Worm (Caenorhabditis elegans) whole organism, L4 larva: ENCODE data around the gene grk-1.
A peak's percentile ranks its signal among the peaks of the same experiment; 100 is the strongest.

Source experiments
- F37D6.2 ChIP-seq: sonication (generic microtip); optimal IDR thresholded peaks from 2 replicates; lab custom pipeline; 2016; ENCODE audit warnings: mild to moderate bottlenecking, missing genetic modification characterization, missing compliant biosample characterization
- T20F7.1 ChIP-seq: fragments of 200-800 bp; sonication (Bioruptor generic); optimal IDR thresholded peaks from 2 replicates; lab custom pipeline; 2018; ENCODE audit warnings: mild to moderate bottlenecking, missing genetic modification characterization, missing compliant biosample characterization
- T26A8.4 ChIP-seq: fragments of 200-800 bp; sonication (Bioruptor generic); IDR thresholded peaks from 2 replicates; pipeline ENCODE4 v1.3.6; 2022; ENCODE audit warnings: missing genetic modification characterization, missing compliant biosample characterization
- Y105C5A.15 ChIP-seq: fragments of 200-800 bp; sonication (Bioruptor generic); IDR thresholded peaks from 2 replicates; pipeline ENCODE4 v1.3.6; 2022; ENCODE audit warnings: missing genetic modification characterization, missing compliant biosample characterization
- Y5F2A.4 ChIP-seq: fragments of 200-800 bp; sonication (Bioruptor generic); optimal IDR thresholded peaks from 2 replicates; lab custom pipeline; 2018; ENCODE audit warnings: mild to moderate bottlenecking, missing genetic modification characterization, missing compliant biosample characterization
- ZK337.2 ChIP-seq: fragments of 200-800 bp; sonication (Bioruptor generic); IDR thresholded peaks from 2 replicates; pipeline ENCODE4 v1.3.6; 2022; ENCODE audit warnings: missing genetic modification reagents, missing genetic modification characterization, missing compliant biosample characterization
- aha-1 ChIP-seq: fragments of 150-350 bp; peaks from one replicate; lab custom pipeline; 2014; ENCODE audit warnings: missing biosample characterization, missing genetic modification characterization
- arid-1 ChIP-seq: fragments of 200-800 bp; sonication (Bioruptor generic); conservative IDR thresholded peaks from 2 replicates; pipeline ENCODE4 v1.3.6; 2022; ENCODE audit warnings: missing genetic modification reagents, missing genetic modification characterization, missing compliant biosample characterization
- attf-4 ChIP-seq: sonication (generic microtip); optimal IDR thresholded peaks from 3 replicates; lab custom pipeline; 2017; ENCODE audit warnings: missing biosample characterization, missing genetic modification characterization
- ceh-20 ChIP-seq: fragments of 200-800 bp; sonication (Bioruptor generic); IDR thresholded peaks from 2 replicates; pipeline ENCODE4 v1.3.6; 2022; ENCODE audit warnings: missing genetic modification reagents, missing genetic modification characterization, missing compliant biosample characterization
- ceh-28 ChIP-seq: fragments of 150-350 bp; optimal IDR thresholded peaks from 2 replicates; lab custom pipeline; 2014; ENCODE audit warnings: missing biosample characterization, missing genetic modification reagents, missing genetic modification characterization
- ceh-82 ChIP-seq: sonication (generic microtip); optimal IDR thresholded peaks from 2 replicates; lab custom pipeline; 2017; ENCODE audit warnings: missing biosample characterization, missing genetic modification characterization
- ctbp-1 ChIP-seq: fragments of 200-800 bp; sonication (Bioruptor generic); IDR thresholded peaks from 2 replicates; pipeline ENCODE4 v1.3.6; 2022; ENCODE audit warnings: missing genetic modification reagents, missing genetic modification characterization, missing compliant biosample characterization
- dmd-6 ChIP-seq: fragments of 200-800 bp; sonication (Bioruptor generic); IDR thresholded peaks from 2 replicates; pipeline ENCODE4 v1.3.6; 2022; ENCODE audit warnings: missing genetic modification reagents, missing genetic modification characterization, missing compliant biosample characterization
- dmd-9 ChIP-seq: fragments of 200-800 bp; sonication (Bioruptor generic); IDR thresholded peaks from 2 replicates; pipeline ENCODE4 v1.3.6; 2022; ENCODE audit warnings: missing genetic modification reagents, missing genetic modification characterization, missing compliant biosample characterization
- dpl-1 ChIP-seq: fragments of 150-350 bp; optimal IDR thresholded peaks from 2 replicates; lab custom pipeline; 2014; ENCODE audit warnings: missing biosample characterization, missing genetic modification reagents, missing genetic modification characterization
- dve-1 ChIP-seq: sonication (generic microtip); optimal IDR thresholded peaks from 2 replicates; lab custom pipeline; 2017; ENCODE audit warnings: antibody characterized with exemption, mild to moderate bottlenecking, missing genetic modification characterization, missing compliant biosample characterization; ENCODE audit not compliant: insufficient read depth
- egl-43 ChIP-seq: fragments of 200-800 bp; sonication (Bioruptor generic); IDR thresholded peaks from 2 replicates; pipeline ENCODE4 v1.3.6; 2022; ENCODE audit warnings: missing genetic modification reagents, missing genetic modification characterization, missing compliant biosample characterization
- fkh-10 ChIP-seq: fragments of 150-350 bp; optimal IDR thresholded peaks from 2 replicates; lab custom pipeline; 2014; ENCODE audit warnings: missing biosample characterization, missing genetic modification reagents, missing genetic modification characterization
- hif-1 ChIP-seq, 2 experiments: sonication (generic microtip); optimal IDR thresholded peaks; 2 replicates each; lab custom pipeline; 2016 to 2017; ENCODE audit warnings: missing compliant biosample characterization in 2 of 2, missing genetic modification characterization in 2 of 2, missing genetic modification reagents in 2 of 2, missing genotype in 2 of 2, mild to moderate bottlenecking in 1 of 2
- hlh-11 ChIP-seq: fragments of 200-800 bp; sonication (Bioruptor generic); optimal IDR thresholded peaks from 2 replicates; lab custom pipeline; 2018; ENCODE audit warnings: mild to moderate bottlenecking, missing genetic modification characterization, missing compliant biosample characterization
- hlh-30 ChIP-seq: sonication (generic microtip); optimal IDR thresholded peaks from 2 replicates; lab custom pipeline; 2017; ENCODE audit warnings: antibody characterized with exemption, mild to moderate bottlenecking, missing genetic modification characterization, missing compliant biosample characterization; ENCODE audit not compliant: insufficient read depth
- hmg-1.1 ChIP-seq: fragments of 200-800 bp; sonication (Bioruptor generic); IDR thresholded peaks from 2 replicates; pipeline ENCODE4 v1.3.6; 2022; ENCODE audit warnings: missing genetic modification reagents, missing genetic modification characterization, missing compliant biosample characterization
- lin-1 ChIP-seq: fragments of 200-800 bp; sonication (Bioruptor generic); IDR thresholded peaks from 2 replicates; pipeline ENCODE4 v1.3.6; 2022; ENCODE audit warnings: missing genetic modification reagents, missing genetic modification characterization, missing compliant biosample characterization
- lin-29 ChIP-seq: fragments of 200-800 bp; sonication (Bioruptor generic); IDR thresholded peaks from 2 replicates; pipeline ENCODE4 v1.3.6; 2022; ENCODE audit warnings: missing genetic modification reagents, missing genetic modification characterization, missing compliant biosample characterization
- lin-38 ChIP-seq: fragments of 200-800 bp; sonication (Bioruptor generic); IDR thresholded peaks from 2 replicates; pipeline ENCODE4 v1.3.6; 2022; ENCODE audit warnings: missing genetic modification reagents, missing genetic modification characterization, missing compliant biosample characterization
- lsy-2 ChIP-seq, 2 experiments: fragments of 150-350 bp in 1 of 2; sonication (generic microtip) in 1 of 2; optimal IDR thresholded peaks; 2 replicates each; lab custom pipeline; 2014 to 2017; ENCODE audit warnings: missing biosample characterization in 2 of 2, missing genetic modification characterization in 2 of 2
- madf-9 ChIP-seq: fragments of 200-800 bp; sonication (Bioruptor generic); conservative IDR thresholded peaks from 2 replicates; pipeline ENCODE4 v1.3.6; 2022; ENCODE audit warnings: missing genetic modification reagents, missing genetic modification characterization, missing compliant biosample characterization
- mdl-1 ChIP-seq, 2 experiments: fragments of 150-350 bp in 1 of 2; sonication (generic microtip) in 1 of 2; optimal IDR thresholded peaks; 2 replicates each; lab custom pipeline; 2014 to 2017; ENCODE audit warnings: missing biosample characterization in 2 of 2, missing genetic modification characterization in 2 of 2
- mep-1 ChIP-seq: fragments of 150-350 bp; sonication (generic microtip); optimal IDR thresholded peaks from 3 replicates; lab custom pipeline; 2014; ENCODE audit warnings: missing biosample characterization, missing genetic modification characterization
- mes-2 ChIP-seq: sonication (generic microtip); optimal IDR thresholded peaks from 2 replicates; lab custom pipeline; 2016; ENCODE audit warnings: missing genotype, mild to moderate bottlenecking, missing genetic modification characterization, missing compliant biosample characterization; ENCODE audit not compliant: poor library complexity, severe bottlenecking
- mxl-3 ChIP-seq: fragments of 200-800 bp; sonication (Bioruptor generic); optimal IDR thresholded peaks from 2 replicates; lab custom pipeline; 2018; ENCODE audit warnings: mild to moderate bottlenecking, missing genetic modification characterization, missing compliant biosample characterization
- nhr-102 ChIP-seq: sonication (generic microtip); optimal IDR thresholded peaks from 2 replicates; lab custom pipeline; 2016; ENCODE audit warnings: mild to moderate bottlenecking, missing genetic modification characterization, moderate library complexity, missing compliant biosample characterization
- nhr-28 ChIP-seq: fragments of 150-350 bp; optimal IDR thresholded peaks from 2 replicates; lab custom pipeline; 2014; ENCODE audit warnings: missing biosample characterization, missing genetic modification characterization
- nhr-41 ChIP-seq: fragments of 200-800 bp; sonication (Bioruptor generic); IDR thresholded peaks from 2 replicates; pipeline ENCODE4 v1.3.6; 2022; ENCODE audit warnings: missing genetic modification reagents, missing genetic modification characterization, missing compliant biosample characterization
- nhr-42 ChIP-seq: fragments of 200-800 bp; sonication (Bioruptor generic); IDR thresholded peaks from 2 replicates; pipeline ENCODE4 v1.3.6; 2022; ENCODE audit warnings: missing genetic modification characterization, missing compliant biosample characterization
- nhr-48 ChIP-seq: sonication (generic microtip); optimal IDR thresholded peaks from 2 replicates; lab custom pipeline; 2016; ENCODE audit warnings: mild to moderate bottlenecking, missing genetic modification characterization, missing compliant biosample characterization
- nhr-6 ChIP-seq: fragments of 150-350 bp; optimal IDR thresholded peaks from 2 replicates; lab custom pipeline; 2014; ENCODE audit warnings: missing biosample characterization, missing genetic modification characterization
- nhr-77 ChIP-seq: fragments of 150-350 bp; optimal IDR thresholded peaks from 2 replicates; lab custom pipeline; 2014; ENCODE audit warnings: missing biosample characterization, missing genetic modification characterization
- set-16 ChIP-seq: fragments of 200-800 bp; sonication (Bioruptor generic); IDR thresholded peaks from 2 replicates; pipeline ENCODE4 v1.3.6; 2022; ENCODE audit warnings: missing genetic modification reagents, missing genetic modification characterization, missing compliant biosample characterization
- skn-1 ChIP-seq: fragments of 150-350 bp; optimal IDR thresholded peaks from 2 replicates; lab custom pipeline; 2014; ENCODE audit warnings: missing biosample characterization, missing genetic modification characterization
- spr-1 ChIP-seq: sonication (generic microtip); optimal IDR thresholded peaks from 2 replicates; lab custom pipeline; 2016; ENCODE audit warnings: mild to moderate bottlenecking, missing genetic modification characterization, missing compliant biosample characterization
- spr-3 ChIP-seq: fragments of 200-800 bp; sonication (Bioruptor generic); optimal IDR thresholded peaks from 2 replicates; lab custom pipeline; 2018; ENCODE audit warnings: mild to moderate bottlenecking, missing genetic modification characterization, missing compliant biosample characterization
- tra-1 ChIP-seq: fragments of 200-800 bp; sonication (Bioruptor generic); IDR thresholded peaks from 2 replicates; pipeline ENCODE4 v1.3.6; 2022; ENCODE audit warnings: missing genetic modification reagents, missing genetic modification characterization, missing compliant biosample characterization
- unc-62 ChIP-seq, 3 experiments: fragments of 150-350 bp in 1 of 3; sonication (generic microtip); optimal IDR thresholded peaks in 2 of 3; peaks in 1 of 3; 1 replicate in 1 of 3; 2 replicates in 2 of 3; lab custom pipeline; 2014 to 2017; ENCODE audit warnings: missing biosample characterization in 3 of 3, missing genetic modification characterization in 3 of 3, missing genetic modification reagents in 3 of 3, missing genotype in 1 of 3
- vab-7 ChIP-seq: fragments of 200-800 bp; sonication (Bioruptor generic); IDR thresholded peaks from 2 replicates; pipeline ENCODE4 v1.3.6; 2022; ENCODE audit warnings: missing genetic modification reagents, missing genetic modification characterization, missing compliant biosample characterization
- zfp-3 ChIP-seq: fragments of 200-800 bp; sonication (Bioruptor generic); conservative IDR thresholded peaks from 2 replicates; pipeline ENCODE4 v1.3.6; 2022; ENCODE audit warnings: missing genetic modification reagents, missing genetic modification characterization, missing compliant biosample characterization
- ztf-11 ChIP-seq: fragments of 150-350 bp; optimal IDR thresholded peaks from 2 replicates; lab custom pipeline; 2014; ENCODE audit warnings: missing biosample characterization, missing genetic modification characterization
- ztf-7 ChIP-seq: fragments of 150-350 bp; optimal IDR thresholded peaks from 2 replicates; lab custom pipeline; 2014; ENCODE audit warnings: missing biosample characterization, missing genetic modification characterization

Gene grk-1

ce11 chrX:9999599-10000201, 692 bp upstream of the grk-1 start:
- peak; percentile 57 for TF ChIP-seq arid-1 (GFP tag; lab: Robert Waterston, UW)
- TF ChIP-seq nhr-41 (GFP tag; lab: Robert Waterston, UW), result no peak
- peak; percentile 68 for TF ChIP-seq ceh-28
- TF ChIP-seq spr-3 (GFP tag; lab: Kevin White, UChicago), result peak; percentile 2
- TF ChIP-seq hmg-1.1 (GFP tag; lab: Robert Waterston, UW), result peak; percentile 87
- no peak for TF ChIP-seq nhr-42 (GFP tag; lab: Robert Waterston, UW)
- TF ChIP-seq hlh-11, result peak; percentile 96
- peak; percentile 49 for TF ChIP-seq lin-38 (GFP tag; lab: Robert Waterston, UW)
- TF ChIP-seq egl-43 (GFP tag; lab: Robert Waterston, UW), result peak; percentile 83
- TF ChIP-seq dve-1, result peak; percentile 80
- no peak for TF ChIP-seq Y105C5A.15
- 0 out of 2 replicates have a peak, but pooled peaks have one; percentile 10 for TF ChIP-seq ZK337.2 (GFP tag; lab: Robert Waterston, UW)
- TF ChIP-seq unc-62 (GFP tag; optimal IDR thresholded peaks at IDR 0.05 in 1 of 2; lab: Kevin White, UChicago), result peak in 1 of 2 experiments; percentile 90
- TF ChIP-seq unc-62 (tag; optimal IDR thresholded peaks at IDR 0.05; lab: Kevin White, UChicago), result no peak
- TF ChIP-seq hlh-30 (tag; lab: Kevin White, UChicago), result peak; percentile 77
- peak; percentile 48; the same call in 1 of the 2 replicates for TF ChIP-seq lin-29 (GFP tag; lab: Robert Waterston, UW)
- peak; percentile 72 for TF ChIP-seq mep-1 (tag; lab: Kevin White, UChicago)
- TF ChIP-seq T20F7.1, result peak; percentile 57
- TF ChIP-seq mdl-1 (tag; optimal IDR thresholded peaks at IDR 0.05; lab: Kevin White, UChicago), result peak; percentile 45 to 85
- peak; percentile 96 for TF ChIP-seq mxl-3 (GFP tag; lab: Kevin White, UChicago)
- peak in 1 of 2 experiments; percentile 75 for TF ChIP-seq hif-1 (tag; optimal IDR thresholded peaks at IDR 0.05; lab: Kevin White, UChicago)
- no peak for TF ChIP-seq fkh-10 (GFP tag; lab: Kevin White, UChicago)
- peak; percentile 84; the same call in 1 of the 2 replicates for TF ChIP-seq lin-1 (GFP tag; lab: Robert Waterston, UW)
- TF ChIP-seq dmd-9 (GFP tag; lab: Robert Waterston, UW), result peak; percentile 35; the same call in 1 of the 2 replicates
- TF ChIP-seq vab-7 (GFP tag; lab: Robert Waterston, UW), result no peak
- no peak for TF ChIP-seq ztf-11 (tag; lab: Kevin White, UChicago)
- TF ChIP-seq F37D6.2 (tag; lab: Kevin White, UChicago), result peak; percentile 63
- peak; percentile 70 for TF ChIP-seq nhr-28
- peak; percentile 11 for TF ChIP-seq spr-1 (tag; lab: Kevin White, UChicago)
- peak; percentile 50 for TF ChIP-seq nhr-77
- TF ChIP-seq nhr-48 (tag; lab: Kevin White, UChicago), result peak; percentile 32
- no peak for TF ChIP-seq attf-4 (tag; lab: Kevin White, UChicago)
- TF ChIP-seq aha-1 (tag; lab: Kevin White, UChicago), result peak; percentile 87
- peak; percentile 49 for TF ChIP-seq Y5F2A.4
- TF ChIP-seq ztf-7 (tag; lab: Kevin White, UChicago), result no peak
- peak; percentile 32 for TF ChIP-seq dpl-1 (GFP tag; lab: Kevin White, UChicago)
- TF ChIP-seq T26A8.4, result peak; percentile 54; the same call in 1 of the 2 replicates
- no peak for TF ChIP-seq skn-1 (tag; lab: Kevin White, UChicago)
- TF ChIP-seq mes-2 (tag; lab: Kevin White, UChicago), result peak; percentile 71
- TF ChIP-seq ctbp-1 (GFP tag; lab: Robert Waterston, UW), result peak; percentile 88
- 0 out of 2 replicates have a peak, but pooled peaks have one; percentile 35 for TF ChIP-seq zfp-3 (GFP tag; lab: Robert Waterston, UW)
- peak; percentile 70 for TF ChIP-seq dmd-6 (GFP tag; lab: Robert Waterston, UW)
- no peak for TF ChIP-seq nhr-6 (tag; lab: Kevin White, UChicago)
- peak; percentile 65; the same call in 1 of the 2 replicates for TF ChIP-seq ceh-20
- TF ChIP-seq lsy-2 (tag; optimal IDR thresholded peaks at IDR 0.05; lab: Kevin White, UChicago), result peak in 1 of 2 experiments; percentile 63
- peak; percentile 69 for TF ChIP-seq tra-1 (GFP tag; lab: Robert Waterston, UW)
- TF ChIP-seq madf-9 (GFP tag; lab: Robert Waterston, UW), result 0 out of 2 replicates have a peak, but pooled peaks have one; percentile 7
- no peak for TF ChIP-seq nhr-102
- peak; percentile 100 for TF ChIP-seq set-16 (GFP tag; lab: Robert Waterston, UW)
- TF ChIP-seq ceh-82, result no peak
